Fruit fly (Drosophila melanogaster) whole organism, prepupa: ENCODE results near the gene hiw.
A peak's percentile ranks its signal among the peaks of the same experiment; 100 is the strongest.

Experiments
- Blimp-1 ChIP-seq: fragments of 200-800 bp; sonication (Bioruptor generic); optimal IDR thresholded peaks from 3 replicates; lab custom pipeline; 2017; ENCODE audit warnings: missing biosample characterization, missing genetic modification characterization, mild to moderate bottlenecking, moderate library complexity, missing genetic modification reagents
- CG10669 ChIP-seq: fragments of 200-800 bp; sonication (Bioruptor generic); optimal IDR thresholded peaks from 3 replicates; lab custom pipeline; 2018; ENCODE audit warnings: missing biosample characterization, mild to moderate bottlenecking, missing genetic modification characterization, moderate library complexity
- CG11294 ChIP-seq: fragments of 200-800 bp; sonication (Bioruptor generic); IDR thresholded peaks from 2 replicates; pipeline ENCODE4 v1.3.6; 2022; ENCODE audit warnings: missing biosample characterization, missing genetic modification characterization
- CG11902 ChIP-seq: fragments of 200-800 bp; sonication (Bioruptor generic); optimal IDR thresholded peaks from 3 replicates; lab custom pipeline; 2016; ENCODE audit warnings: missing biosample characterization, missing genetic modification characterization
- CG1621 ChIP-seq: fragments of 200-800 bp; sonication (Bioruptor generic); optimal IDR thresholded peaks from 3 replicates; lab custom pipeline; 2018; ENCODE audit warnings: missing biosample characterization, mild to moderate bottlenecking, missing genetic modification characterization
- CG16779 ChIP-seq: fragments of 200-800 bp; sonication (Bioruptor generic); optimal IDR thresholded peaks from 3 replicates; lab custom pipeline; 2017; ENCODE audit warnings: missing biosample characterization, mild to moderate bottlenecking, missing genetic modification characterization
- CG3032 ChIP-seq: fragments of 200-800 bp; optimal IDR thresholded peaks from 2 replicates; lab custom pipeline; 2019; ENCODE audit warnings: missing biosample characterization, mild to moderate bottlenecking, missing genetic modification characterization, moderate library complexity
- CG31627 ChIP-seq: fragments of 200-800 bp; sonication (Bioruptor generic); optimal IDR thresholded peaks from 3 replicates; lab custom pipeline; 2016; ENCODE audit warnings: missing biosample characterization, missing genetic modification characterization
- CG32006 ChIP-seq: fragments of 200-800 bp; sonication (Bioruptor generic); optimal IDR thresholded peaks from 3 replicates; lab custom pipeline; 2017; ENCODE audit warnings: missing biosample characterization, mild to moderate bottlenecking, missing genetic modification characterization
- CG34406 ChIP-seq: fragments of 200-800 bp; sonication (Bioruptor generic); optimal IDR thresholded peaks from 3 replicates; lab custom pipeline; 2016; ENCODE audit warnings: missing biosample characterization, missing genetic modification characterization
- CG3919 ChIP-seq: fragments of 200-800 bp; sonication (Bioruptor generic); optimal IDR thresholded peaks from 3 replicates; lab custom pipeline; 2016; ENCODE audit warnings: missing biosample characterization, missing genetic modification characterization
- CG6163 ChIP-seq: fragments of 200-800 bp; sonication (Bioruptor generic); IDR thresholded peaks from 3 replicates; pipeline ENCODE4 v1.3.6; 2022; ENCODE audit warnings: missing biosample characterization, missing genetic modification characterization
- CG6276 ChIP-seq: fragments of 200-800 bp; sonication (Bioruptor generic); optimal IDR thresholded peaks from 2 replicates; lab custom pipeline; 2017; ENCODE audit warnings: missing biosample characterization, mild to moderate bottlenecking, missing genetic modification characterization
- CG6792 ChIP-seq: fragments of 200-800 bp; sonication (Bioruptor generic); optimal IDR thresholded peaks from 3 replicates; lab custom pipeline; 2016; ENCODE audit warnings: missing biosample characterization, missing genetic modification characterization
- CG6808 ChIP-seq: fragments of 200-800 bp; sonication (Bioruptor generic); optimal IDR thresholded peaks from 3 replicates; lab custom pipeline; 2017; ENCODE audit warnings: missing biosample characterization, missing genetic modification characterization, mild to moderate bottlenecking, moderate library complexity, missing genetic modification reagents
- CG7368 ChIP-seq: fragments of 200-800 bp; sonication (Bioruptor generic); optimal IDR thresholded peaks from 3 replicates; lab custom pipeline; 2016; ENCODE audit warnings: missing biosample characterization, missing genetic modification characterization
- CG8119 ChIP-seq: fragments of 200-800 bp; sonication (Bioruptor generic); IDR thresholded peaks from 3 replicates; pipeline ENCODE4 v1.3.6; 2022; ENCODE audit warnings: missing biosample characterization, missing genetic modification characterization
- CG8632 ChIP-seq: fragments of 200-800 bp; sonication (Bioruptor generic); optimal IDR thresholded peaks from 3 replicates; lab custom pipeline; 2016; ENCODE audit warnings: missing biosample characterization, missing genetic modification characterization
- CG9139 ChIP-seq: fragments of 200-800 bp; sonication (Bioruptor generic); optimal IDR thresholded peaks from 3 replicates; lab custom pipeline; 2017; ENCODE audit warnings: missing biosample characterization, mild to moderate bottlenecking, missing genetic modification characterization
- Eip78C ChIP-seq: fragments of 200-800 bp; sonication (Bioruptor generic); peaks from one replicate; lab custom pipeline; 2016; ENCODE audit warnings: missing biosample characterization, missing genetic modification characterization
- Eip93F ChIP-seq: fragments of 200-800 bp; sonication (Bioruptor generic); optimal IDR thresholded peaks from 2 replicates; lab custom pipeline; 2016; ENCODE audit warnings: missing biosample characterization, mild to moderate bottlenecking, missing genetic modification characterization
- Ets96B ChIP-seq: fragments of 200-800 bp; optimal IDR thresholded peaks from 2 replicates; lab custom pipeline; 2019; ENCODE audit warnings: missing biosample characterization, mild to moderate bottlenecking, missing genetic modification characterization, moderate library complexity
- Hr39 ChIP-seq: fragments of 200-800 bp; sonication (Bioruptor generic); optimal IDR thresholded peaks from 2 replicates; lab custom pipeline; 2016; ENCODE audit warnings: missing biosample characterization, missing genetic modification characterization
- Met ChIP-seq: fragments of 200-800 bp; sonication (Bioruptor generic); optimal IDR thresholded peaks from 3 replicates; lab custom pipeline; 2016; ENCODE audit warnings: missing biosample characterization, missing genetic modification characterization
- Smox ChIP-seq: fragments of 200-800 bp; sonication (Bioruptor generic); optimal IDR thresholded peaks from 3 replicates; lab custom pipeline; 2016; ENCODE audit warnings: missing biosample characterization, missing genetic modification characterization
- Sox102F ChIP-seq: fragments of 200-800 bp; sonication (Bioruptor generic); optimal IDR thresholded peaks from 2 replicates; lab custom pipeline; 2016; ENCODE audit warnings: missing biosample characterization, mild to moderate bottlenecking, missing genetic modification characterization
- Sox14 ChIP-seq: fragments of 200-800 bp; sonication (Bioruptor generic); optimal IDR thresholded peaks from 3 replicates; lab custom pipeline; 2016; ENCODE audit warnings: missing biosample characterization, missing genetic modification characterization
- Sox15 ChIP-seq: fragments of 200-800 bp; sonication (Bioruptor generic); optimal IDR thresholded peaks from 3 replicates; lab custom pipeline; 2016; ENCODE audit warnings: missing biosample characterization, missing genetic modification characterization
- achi ChIP-seq: fragments of 200-800 bp; sonication (Bioruptor generic); optimal IDR thresholded peaks from 3 replicates; lab custom pipeline; 2016; ENCODE audit warnings: missing biosample characterization, missing genetic modification characterization
- acj6 ChIP-seq: fragments of 200-800 bp; sonication (Bioruptor generic); optimal IDR thresholded peaks from 3 replicates; lab custom pipeline; 2016; ENCODE audit warnings: missing biosample characterization, missing genetic modification characterization
- cyc ChIP-seq: fragments of 200-800 bp; sonication (Bioruptor generic); optimal IDR thresholded peaks from 3 replicates; lab custom pipeline; 2016; ENCODE audit warnings: missing biosample characterization, missing genetic modification characterization
- dsx ChIP-seq: fragments of 200-800 bp; optimal IDR thresholded peaks from 3 replicates; lab custom pipeline; 2019; ENCODE audit warnings: missing biosample characterization, mild to moderate bottlenecking, missing genetic modification characterization, moderate library complexity; ENCODE audit not compliant: poor library complexity, severe bottlenecking
- eg ChIP-seq: fragments of 200-800 bp; sonication (Bioruptor generic); IDR thresholded peaks from 3 replicates; pipeline ENCODE4 v1.3.6; 2022; ENCODE audit warnings: missing biosample characterization, missing genetic modification characterization
- esn ChIP-seq: fragments of 200-800 bp; sonication (Bioruptor generic); optimal IDR thresholded peaks from 2 replicates; lab custom pipeline; 2016; ENCODE audit warnings: missing biosample characterization, mild to moderate bottlenecking, missing genetic modification characterization, moderate library complexity
- fd59A ChIP-seq: fragments of 200-800 bp; sonication (Bioruptor generic); optimal IDR thresholded peaks from 2 replicates; lab custom pipeline; 2017; ENCODE audit warnings: missing biosample characterization, mild to moderate bottlenecking, missing genetic modification characterization, missing genetic modification reagents
- fd85E ChIP-seq: fragments of 200-800 bp; sonication (Bioruptor generic); optimal IDR thresholded peaks from 3 replicates; lab custom pipeline; 2016; ENCODE audit warnings: missing biosample characterization, missing genetic modification characterization
- fkh ChIP-seq: fragments of 200-800 bp; sonication (Bioruptor generic); optimal IDR thresholded peaks from 3 replicates; lab custom pipeline; 2017; ENCODE audit warnings: missing biosample characterization, mild to moderate bottlenecking, missing genetic modification characterization, moderate library complexity
- lz ChIP-seq: fragments of 200-800 bp; sonication (Bioruptor generic); optimal IDR thresholded peaks from 3 replicates; lab custom pipeline; 2016; ENCODE audit warnings: missing biosample characterization, missing genetic modification characterization
- net ChIP-seq: fragments of 200-800 bp; sonication (Bioruptor generic); optimal IDR thresholded peaks from 3 replicates; lab custom pipeline; 2016; ENCODE audit warnings: missing biosample characterization, missing genetic modification characterization
- salr ChIP-seq, 2 experiments: fragments of 200-800 bp; sonication (Bioruptor generic); optimal IDR thresholded peaks; 3 replicates each; lab custom pipeline; 2016 to 2018; ENCODE audit warnings: missing biosample characterization in 2 of 2, missing genetic modification characterization in 2 of 2, mild to moderate bottlenecking in 1 of 2
- spab ChIP-seq: fragments of 200-800 bp; sonication (Bioruptor generic); optimal IDR thresholded peaks from 2 replicates; lab custom pipeline; 2017; ENCODE audit warnings: missing biosample characterization, mild to moderate bottlenecking, missing genetic modification characterization, missing genetic modification reagents
- ss ChIP-seq, 2 experiments: fragments of 200-800 bp; sonication (Bioruptor generic); optimal IDR thresholded peaks; 2 replicates in 1 of 2; 3 replicates in 1 of 2; lab custom pipeline; 2017 to 2018; ENCODE audit warnings: mild to moderate bottlenecking in 2 of 2, missing biosample characterization in 2 of 2, missing genetic modification characterization in 2 of 2, moderate library complexity in 1 of 2
- vri ChIP-seq: fragments of 200-800 bp; sonication (Bioruptor generic); optimal IDR thresholded peaks from 3 replicates; lab custom pipeline; 2016; ENCODE audit warnings: missing biosample characterization, mild to moderate bottlenecking, missing genetic modification characterization

The hiw gene

DNA sequence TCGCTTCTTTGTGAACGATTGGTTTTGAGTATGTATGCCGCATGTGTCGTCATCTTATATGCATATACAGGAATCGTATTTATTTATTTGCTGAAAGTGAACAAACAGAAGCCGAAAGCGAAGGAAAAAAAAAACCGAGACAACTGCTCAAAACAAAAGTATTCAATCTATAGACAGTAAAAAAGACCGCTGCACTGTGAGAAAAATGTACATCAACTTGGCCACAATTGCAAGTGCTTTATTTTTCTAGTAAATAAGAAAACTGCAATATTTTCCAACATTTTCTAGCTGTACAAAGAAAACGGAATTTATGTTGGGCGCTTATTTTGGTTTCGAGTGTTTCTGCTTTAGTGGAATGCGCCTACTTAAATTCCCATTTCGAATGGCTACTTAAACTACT lies 36.3 kb downstream of the hiw start (continued):
- TF ChIP-seq CG9139 (GFP tag; lab: Kevin White, UChicago) (no peak), CG7368 (GFP tag; lab: Kevin White, UChicago) (peak; percentile 37), Sox15 (peak; percentile 32), Ets96B (tag; lab: Kevin White, UChicago) (peak; percentile 28), CG16779 (tag; lab: Kevin White, UChicago) (no peak), CG11902 (GFP tag; lab: Kevin White, UChicago) (peak; percentile 17), fd59A (no peak), CG1621 (tag; lab: Kevin White, UChicago) (no peak), CG8632 (peak; percentile 39), CG6808 (GFP tag; lab: Kevin White, UChicago) (peak; percentile 26), CG32006 (peak; percentile 53), fd85E (GFP tag; lab: Kevin White, UChicago) (no peak), net (GFP tag; lab: Kevin White, UChicago) (peak; percentile 47), achi (GFP tag; lab: Kevin White, UChicago) (no peak), CG10669 (GFP tag; lab: Kevin White, UChicago) (peak; percentile 33), CG3919 (peak; percentile 51), Eip78C (GFP tag; lab: Kevin White, UChicago) (peak; percentile 80), fkh (GFP tag; lab: Kevin White, UChicago) (peak; percentile 38), acj6 (GFP tag; lab: Kevin White, UChicago) (peak; percentile 21), cyc (peak; percentile 64), ss (GFP tag; optimal IDR thresholded peaks at IDR 0.05; lab: Kevin White, UChicago) (no peak)

DNA sequence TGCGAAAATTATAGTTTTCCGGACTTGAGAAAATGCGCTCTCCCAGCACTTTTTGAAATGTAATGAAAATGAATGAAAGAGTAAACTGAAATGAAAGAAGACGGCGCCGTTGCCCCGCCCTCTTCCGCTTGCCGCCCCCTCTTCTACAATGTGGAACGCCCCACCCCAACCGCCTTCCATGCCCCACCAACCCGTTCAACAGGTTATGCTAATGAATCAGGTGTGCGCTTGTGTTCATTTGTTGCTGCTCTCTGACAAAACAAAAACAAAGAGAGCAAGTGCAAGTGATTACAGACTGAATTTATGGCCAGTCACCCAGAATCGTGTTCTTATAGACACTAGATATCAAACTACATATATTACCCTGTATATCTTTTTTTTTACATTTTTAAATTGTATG lies 37.5 kb downstream of the hiw start:
- no peak for TF ChIP-seq Ets96B (tag; lab: Kevin White, UChicago)
- no peak for TF ChIP-seq vri (GFP tag; lab: Kevin White, UChicago)
- no peak for TF ChIP-seq CG34406 (GFP tag; lab: Kevin White, UChicago)
- TF ChIP-seq Sox102F, result no peak
- TF ChIP-seq CG6163, result peak; percentile 48; the same call in 2 of the 3 replicates
- TF ChIP-seq Hr39 (GFP tag; lab: Kevin White, UChicago), result no peak
- TF ChIP-seq salr (GFP tag; optimal IDR thresholded peaks at IDR 0.05; lab: Kevin White, UChicago), result no peak
- no peak for TF ChIP-seq CG31627 (GFP tag; lab: Kevin White, UChicago)
- TF ChIP-seq CG8119 (GFP tag; lab: Robert Waterston, UW), result peak; percentile 52; the same call in 1 of the 3 replicates
- TF ChIP-seq Sox14 (GFP tag; lab: Kevin White, UChicago), result no peak
- peak; percentile 32; the same call in 1 of the 3 replicates for TF ChIP-seq eg (GFP tag; lab: Robert Waterston, UW)
- no peak for TF ChIP-seq CG3032 (tag; lab: Kevin White, UChicago)
- peak; percentile 12 to 50 for TF ChIP-seq ss (GFP tag; optimal IDR thresholded peaks at IDR 0.05; lab: Kevin White, UChicago)
- peak; percentile 16 for TF ChIP-seq Blimp-1 (GFP tag; lab: Kevin White, UChicago)
- TF ChIP-seq dsx (GFP tag; lab: Kevin White, UChicago), result peak; percentile 55
- TF ChIP-seq CG8632, result no peak

DNA sequence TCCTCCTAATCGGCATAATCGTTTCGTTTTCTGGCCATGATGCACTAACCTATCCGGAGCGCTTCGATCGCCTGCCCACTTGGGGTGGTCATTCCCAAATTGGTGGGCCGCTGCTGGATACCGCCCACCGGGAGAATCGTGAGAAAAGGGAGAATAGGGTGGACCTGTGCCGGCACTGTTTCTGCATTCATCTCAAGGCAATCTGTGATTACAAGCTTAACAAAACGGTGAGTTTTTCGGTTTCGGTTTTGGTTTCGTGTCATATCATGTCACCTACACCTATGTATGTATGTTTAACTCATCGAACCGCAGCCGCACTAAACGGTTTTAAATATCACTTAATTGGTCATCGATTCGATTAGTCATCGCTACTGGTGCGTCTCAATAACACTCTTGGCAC lies 38.5 kb downstream of the hiw start:
- TF ChIP-seq Eip78C (GFP tag; lab: Kevin White, UChicago) (no peak), CG31627 (GFP tag; lab: Kevin White, UChicago) (no peak), CG9139 (GFP tag; lab: Kevin White, UChicago) (no peak), CG11294 (no peak), Smox (GFP tag; lab: Kevin White, UChicago) (no peak), Sox14 (GFP tag; lab: Kevin White, UChicago) (no peak), Eip93F (no peak), CG6276 (GFP tag; lab: Kevin White, UChicago) (no peak), CG1621 (tag; lab: Kevin White, UChicago) (no peak), esn (GFP tag; lab: Kevin White, UChicago) (no peak), vri (GFP tag; lab: Kevin White, UChicago) (no peak), ss (GFP tag; optimal IDR thresholded peaks at IDR 0.05; lab: Kevin White, UChicago) (no peak), CG6792 (GFP tag; lab: Kevin White, UChicago) (no peak), salr (GFP tag; optimal IDR thresholded peaks at IDR 0.05; lab: Kevin White, UChicago) (no peak), lz (GFP tag; lab: Kevin White, UChicago) (no peak), spab (no peak), net (GFP tag; lab: Kevin White, UChicago) (no peak), Met (no peak), fkh (GFP tag; lab: Kevin White, UChicago) (no peak)
